Worm (Caenorhabditis elegans): ENCODE data around the gene Y56A3A.7.

- TF ChIP-seq unc-62 (GFP tag; optimal IDR thresholded peaks at IDR 0.05 in 1 of 2) (no peak), unc-62 (tag; optimal IDR thresholded peaks at IDR 0.05) (no peak), ceh-20 (GFP tag; IDR thresholded peaks at IDR 0.05) (no peak), duxl-1 (tag; optimal IDR thresholded peaks at IDR 0.05; ENCODE audit: poor library complexity) (no peak), lim-7 (GFP tag; IDR thresholded peaks at IDR 0.05) (no peak), ama-1 (optimal IDR thresholded peaks at IDR 0.05) (no peak), dve-1 (tag; optimal IDR thresholded peaks at IDR 0.05; ENCODE audit: insufficient read depth) (no peak)
Measured at ce11 chrIII:11923586-11923985, 23.2 kb downstream of the Y56A3A.7 start, which contains the start of gene nft-1.
